Fruit fly (Drosophila melanogaster) whole organism, wandering third instar larva: Measurements from ENCODE around the gene CG43084.

Experiments
- CG9705 ChIP-seq: fragments of 200-800 bp; sonication (Bioruptor generic); optimal IDR thresholded peaks from 2 replicates; lab custom pipeline; 2018; ENCODE audit warnings: missing biosample characterization, mild to moderate bottlenecking, missing genetic modification characterization
- Dif ChIP-seq: fragments of 200-275, 200-300 bp; sonication (Bioruptor generic); optimal IDR thresholded peaks from 2 replicates; lab custom pipeline; 2018; ENCODE audit warnings: missing biosample characterization, missing genetic modification characterization; ENCODE audit not compliant: partially characterized antibody
- Myc ChIP-seq: fragments of >200 bp; optimal IDR thresholded peaks from 2 replicates; lab custom pipeline; 2017
- br ChIP-seq: fragments of 200-800 bp; sonication (Bioruptor generic); optimal IDR thresholded peaks from 2 replicates; lab custom pipeline; 2016; ENCODE audit warnings: missing biosample characterization, missing genetic modification characterization
- dsf ChIP-seq: sonication (Bioruptor generic); optimal IDR thresholded peaks from 2 replicates; lab custom pipeline; 2016; ENCODE audit warnings: missing biosample characterization, missing genetic modification characterization, borderline replicate concordance
- jim ChIP-seq: fragments of 175-275, 200-325 bp; sonication (Bioruptor generic); optimal IDR thresholded peaks from 2 replicates; lab custom pipeline; 2016; ENCODE audit warnings: missing biosample characterization, mild to moderate bottlenecking, missing genetic modification characterization
- woc ChIP-seq: sonication (Bioruptor generic); optimal IDR thresholded peaks from 2 replicates; lab custom pipeline; 2016; ENCODE audit warnings: missing biosample characterization, mild to moderate bottlenecking, missing genetic modification characterization

dm6 chr3L:15675111-15675510 is 24.5 kb downstream of the CG43084 start:
- TF ChIP-seq Dif (GFP tag; lab: Kevin White, UChicago) (no peak), br (GFP tag; lab: Kevin White, UChicago) (no peak), dsf (GFP tag; lab: Kevin White, UChicago) (no peak), Myc (lab: Kevin White, UChicago) (no peak), CG9705 (GFP tag; lab: Kevin White, UChicago) (no peak), woc (GFP tag; lab: Kevin White, UChicago) (no peak), jim (GFP tag; lab: Kevin White, UChicago) (no peak)
